Fruit fly (Drosophila melanogaster): ENCODE measurements around the gene alpha-Man-Ib.
A peak's percentile ranks its signal among the peaks of the same experiment; 100 is the strongest.

alpha-Man-Ib gene

dm6 chr3R:29148072-29148471 is 35.5 kb upstream of the alpha-Man-Ib start, which contains the start of the genes CG11882 and Pglym78 (continued):
- TF ChIP-seq CG4820 (GFP tag; optimal IDR thresholded peaks at IDR 0.05) (no peak), prd (optimal IDR thresholded peaks at IDR 0.05) (no peak), prd (GFP tag; IDR thresholded peaks at IDR 0.05) (peak; percentile 33; the same call in 1 of the 3 replicates), Dbx (GFP tag; IDR thresholded peaks at IDR 0.05) (peak; percentile 66; the same call in 2 of the 3 replicates), Aef1 (GFP tag; IDR thresholded peaks at IDR 0.05) (peak; percentile 21; the same call in 1 of the 3 replicates), fd102C (GFP tag; optimal IDR thresholded peaks at IDR 0.05) (no peak), CG2120 (GFP tag; optimal IDR thresholded peaks at IDR 0.05) (peak; percentile 72), CG6791 (GFP tag; IDR thresholded peaks at IDR 0.05; ENCODE audit: partially characterized antibody) (peak; percentile 62; the same call in 2 of the 3 replicates), CG8388 (GFP tag; optimal IDR thresholded peaks at IDR 0.05) (no peak), tna (GFP tag; IDR thresholded peaks at IDR 0.05; ENCODE audit: partially characterized antibody) (peak; percentile 37; the same call in 1 of the 2 replicates), CG4282 (GFP tag; optimal IDR thresholded peaks at IDR 0.05) (peak; percentile 47), PHDP (tag; optimal IDR thresholded peaks at IDR 0.05) (no peak), CG15601 (tag; optimal IDR thresholded peaks at IDR 0.05) (peak; percentile 54), CG32532 (GFP tag; IDR thresholded peaks at IDR 0.05) (peak; percentile 72), Ada2b (GFP tag; IDR thresholded peaks at IDR 0.05) (peak; percentile 50), Mrtf (GFP tag; IDR thresholded peaks at IDR 0.05) (no peak), fd96Cb (tag; optimal IDR thresholded peaks at IDR 0.05) (no peak), CG9727 (GFP tag; optimal IDR thresholded peaks at IDR 0.05) (peak; percentile 6), Chrac-16 (GFP tag; optimal IDR thresholded peaks at IDR 0.05) (peak; percentile 36), D19A (tag; optimal IDR thresholded peaks at IDR 0.05) (no peak), gt (GFP tag; IDR thresholded peaks at IDR 0.05) (no peak), rib (GFP tag; IDR thresholded peaks at IDR 0.05) (peak; percentile 58), CG33213 (GFP tag; optimal IDR thresholded peaks at IDR 0.05) (peak; percentile 60), Atf-2 (GFP tag; optimal IDR thresholded peaks at IDR 0.05) (no peak), onecut (GFP tag; IDR thresholded peaks at IDR 0.05) (peak; percentile 31; the same call in 1 of the 2 replicates), sr (GFP tag; IDR thresholded peaks at IDR 0.05) (no peak), Dad (GFP tag; optimal IDR thresholded peaks at IDR 0.05) (peak; percentile 48), unpg (GFP tag; optimal IDR thresholded peaks at IDR 0.05) (no peak), Abd-B (GFP tag; optimal IDR thresholded peaks at IDR 0.05) (no peak), CG17385 (GFP tag; optimal IDR thresholded peaks at IDR 0.05) (no peak), Nf-YB (GFP tag; optimal IDR thresholded peaks at IDR 0.05) (peak; percentile 40), so (GFP tag; IDR thresholded peaks at IDR 0.05) (peak; percentile 15; the same call in 1 of the 3 replicates), CG10209 (GFP tag; optimal IDR thresholded peaks at IDR 0.05) (no peak), az2 (GFP tag; optimal IDR thresholded peaks at IDR 0.05) (no peak), gce (GFP tag; IDR thresholded peaks at IDR 0.05) (no peak), CG9215 (GFP tag; IDR thresholded peaks at IDR 0.05) (no peak), CG11695 (GFP tag; IDR thresholded peaks at IDR 0.05) (no peak; the same call in 2 of the 3 replicates), Neu2 (GFP tag; optimal IDR thresholded peaks at IDR 0.05; ENCODE audit: borderline replicate concordance) (no peak), crol (GFP tag; IDR thresholded peaks at IDR 0.05) (peak; percentile 52; the same call in 1 of the 2 replicates), chm (GFP tag; IDR thresholded peaks at IDR 0.05) (peak; percentile 80), CG16813 (GFP tag; IDR thresholded peaks at IDR 0.05; ENCODE audit: partially characterized antibody) (no peak), caup (GFP tag; optimal IDR thresholded peaks at IDR 0.05; ENCODE audit: severe bottlenecking) (peak; percentile 44), CG10147 (GFP tag; optimal IDR thresholded peaks at IDR 0.05) (no peak), Med (GFP tag) (peak; percentile 93), HmgD (GFP tag; optimal IDR thresholded peaks at IDR 0.05) (peak; percentile 80), odd (GFP tag; optimal IDR thresholded peaks at IDR 0.05) (no peak), CG17829 (tag; optimal IDR thresholded peaks at IDR 0.05) (peak; percentile 17), pzg (GFP tag; optimal IDR thresholded peaks at IDR 0.05) (peak; percentile 98), nerfin-2 (GFP tag; IDR thresholded peaks at IDR 0.05; ENCODE audit: partially characterized antibody) (peak; percentile 45; the same call in 1 of the 2 replicates), CG8359 (GFP tag; optimal IDR thresholded peaks at IDR 0.05; ENCODE audit: borderline replicate concordance) (no peak), sens (GFP tag) (peak; percentile 88)
